Worm (Caenorhabditis elegans) whole organism, L3 larva: ENCODE results near the gene comt-1.

Source experiments
- R02D3.7 ChIP-seq: fragments of 150-350 bp; optimal IDR thresholded peaks from 2 replicates; lab custom pipeline; 2014; ENCODE audit warnings: missing biosample characterization, missing genetic modification characterization
- ZK546.5 ChIP-seq: sonication (generic microtip); optimal IDR thresholded peaks from 2 replicates; lab custom pipeline; 2017; ENCODE audit warnings: missing biosample characterization, missing genetic modification characterization
- ceh-9 ChIP-seq: sonication (generic microtip); optimal IDR thresholded peaks from 2 replicates; lab custom pipeline; 2018; ENCODE audit warnings: missing biosample characterization, missing genetic modification characterization
- daf-12 ChIP-seq: fragments of 150-350 bp; optimal IDR thresholded peaks from 2 replicates; lab custom pipeline; 2014; ENCODE audit warnings: missing biosample characterization, missing genetic modification reagents, missing genetic modification characterization
- mdl-1 ChIP-seq: fragments of 150-350 bp; optimal IDR thresholded peaks from 2 replicates; lab custom pipeline; 2014; ENCODE audit warnings: missing biosample characterization, missing genetic modification characterization
- nhr-25 ChIP-seq: sonication (generic microtip); optimal IDR thresholded peaks from 2 replicates; lab custom pipeline; 2017; ENCODE audit warnings: missing biosample characterization, missing genetic modification characterization
- nhr-77 ChIP-seq: fragments of 150-350 bp; optimal IDR thresholded peaks from 2 replicates; lab custom pipeline; 2014; ENCODE audit warnings: missing biosample characterization, missing genetic modification characterization
- pha-4 ChIP-seq: fragments of 150-350 bp; optimal IDR thresholded peaks from 2 replicates; lab custom pipeline; 2014; ENCODE audit warnings: missing biosample characterization, missing genetic modification reagents, missing genetic modification characterization
- unc-39 ChIP-seq: sonication (generic microtip); optimal IDR thresholded peaks from 4 replicates; lab custom pipeline; 2017; ENCODE audit warnings: missing biosample characterization, missing genetic modification characterization
- ztf-11 ChIP-seq: fragments of 150-350 bp; optimal IDR thresholded peaks from 2 replicates; lab custom pipeline; 2014; ENCODE audit warnings: missing biosample characterization, missing genetic modification characterization

ce11 chrX:2900897-2901496 is 38.7 kb upstream of the comt-1 start:
- TF ChIP-seq nhr-25 (tag; lab: Kevin White, UChicago) (no peak), R02D3.7 (no peak), ztf-11 (no peak), daf-12 (no peak), pha-4 (tag; lab: Kevin White, UChicago) (peak; percentile 35), ZK546.5 (tag; lab: Kevin White, UChicago) (no peak), nhr-77 (tag; lab: Kevin White, UChicago) (no peak), ceh-9 (no peak), mdl-1 (tag; lab: Kevin White, UChicago) (no peak), unc-39 (tag; lab: Kevin White, UChicago) (no peak)
